Worm (Caenorhabditis elegans) whole organism, L4/young adult: Measurements from ENCODE around the gene T07D4.5.

Experiments
- W03F9.2 ChIP-seq: fragments of 150-350 bp; optimal IDR thresholded peaks from 2 replicates; lab custom pipeline; 2014; ENCODE audit warnings: missing biosample characterization, missing genetic modification characterization
- him-1 ChIP-seq: sonication (generic microtip); optimal IDR thresholded peaks from 2 replicates; lab custom pipeline; 2016; ENCODE audit warnings: missing genotype, missing genetic modification reagents, missing genetic modification characterization, missing compliant biosample characterization

DNA sequence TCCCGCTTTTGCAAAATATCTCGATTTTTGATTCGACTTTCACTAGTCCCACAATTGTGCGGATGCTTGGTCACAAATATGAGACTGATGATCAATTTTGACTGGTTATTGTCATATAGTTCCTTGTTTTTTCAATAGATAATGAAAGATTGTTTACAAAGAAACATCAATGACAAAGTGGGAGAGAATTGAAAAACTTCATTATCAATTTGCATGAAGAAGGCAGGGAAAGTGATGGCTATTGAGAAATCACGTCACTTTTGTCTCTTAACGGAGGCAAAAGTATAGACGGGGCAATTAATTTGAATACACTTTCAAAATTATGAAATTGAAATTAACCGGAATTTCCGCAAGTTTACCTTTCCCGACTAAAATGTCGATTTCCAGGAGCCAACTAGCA lies 39.1 kb upstream of the T07D4.5 start:
- no peak for TF ChIP-seq W03F9.2 (tag; lab: Kevin White, UChicago)
- no peak for TF ChIP-seq him-1 (tag; lab: Kevin White, UChicago)
